Fruit fly (Drosophila melanogaster) whole organism, embryonic: ENCODE data around the gene CG13367.

Experiments used
- B-H2 ChIP-seq: fragments of 200-800 bp; sonication (Bioruptor generic); optimal IDR thresholded peaks from 2 replicates; lab custom pipeline; 2018; ENCODE audit warnings: missing biosample characterization, mild to moderate bottlenecking, missing genetic modification characterization
- Bdp1 ChIP-seq: fragments of 200-800 bp; sonication (Bioruptor generic); optimal IDR thresholded peaks from 3 replicates; lab custom pipeline; 2016; ENCODE audit warnings: missing biosample characterization, missing genetic modification characterization
- Blimp-1 ChIP-seq: fragments of 200-800 bp; sonication (Bioruptor generic); optimal IDR thresholded peaks from 3 replicates; lab custom pipeline; 2018; ENCODE audit warnings: missing biosample characterization, missing genetic modification characterization, mild to moderate bottlenecking, moderate library complexity, missing genetic modification reagents
- CG12219 ChIP-seq: fragments of 200-800 bp; sonication (Bioruptor generic); optimal IDR thresholded peaks from 3 replicates; lab custom pipeline; 2018; ENCODE audit warnings: missing biosample characterization, mild to moderate bottlenecking, missing genetic modification characterization
- CG17328 ChIP-seq: fragments of 200-800 bp; sonication (Bioruptor generic); IDR thresholded peaks from 2 replicates; pipeline ENCODE4 v1.3.6; 2022; ENCODE audit warnings: missing biosample characterization, missing genetic modification characterization
- CG2116 ChIP-seq: fragments of 200-800 bp; sonication (Bioruptor generic); optimal IDR thresholded peaks from 3 replicates; lab custom pipeline; 2018; ENCODE audit warnings: missing biosample characterization, mild to moderate bottlenecking, missing genetic modification characterization
- CG4707 ChIP-seq: fragments of 200-800 bp; sonication (Bioruptor generic); optimal IDR thresholded peaks from 2 replicates; lab custom pipeline; 2018; ENCODE audit warnings: missing biosample characterization, mild to moderate bottlenecking, missing genetic modification characterization, moderate library complexity
- CG7745 ChIP-seq: fragments of 200-800 bp; sonication (Bioruptor generic); optimal IDR thresholded peaks from 2 replicates; lab custom pipeline; 2018; ENCODE audit warnings: missing biosample characterization, mild to moderate bottlenecking, missing genetic modification characterization, moderate library complexity
- Chrac-16 ChIP-seq: fragments of 200-800 bp; sonication (Bioruptor generic); optimal IDR thresholded peaks from 3 replicates; lab custom pipeline; 2016; ENCODE audit warnings: missing biosample characterization, missing genetic modification characterization
- CoRest ChIP-seq: fragments of 200-800 bp; sonication (Bioruptor generic); optimal IDR thresholded peaks from 3 replicates; lab custom pipeline; 2018; ENCODE audit warnings: missing biosample characterization, mild to moderate bottlenecking, missing genetic modification characterization, moderate library complexity
- CrebB ChIP-seq: fragments of 200-800 bp; sonication (Bioruptor generic); optimal IDR thresholded peaks from 3 replicates; lab custom pipeline; 2018; ENCODE audit warnings: missing biosample characterization, mild to moderate bottlenecking, missing genetic modification characterization
- Dip2 ChIP-seq: fragments of 200-800 bp; sonication (Bioruptor generic); IDR thresholded peaks from 2 replicates; pipeline ENCODE4 v1.3.6; 2022; ENCODE audit warnings: missing biosample characterization, missing genetic modification characterization
- E2f2 ChIP-seq: fragments of 200-800 bp; sonication (Bioruptor generic); IDR thresholded peaks from 2 replicates; pipeline ENCODE4 v1.3.6; 2022; ENCODE audit warnings: missing biosample characterization, missing genetic modification characterization
- ERR ChIP-seq: fragments of 200-800 bp; sonication (Bioruptor generic); optimal IDR thresholded peaks from 2 replicates; lab custom pipeline; 2016; ENCODE audit warnings: missing biosample characterization, missing genetic modification characterization
- Gsc ChIP-seq: fragments of 200-800 bp; sonication (Bioruptor generic); IDR thresholded peaks from 2 replicates; pipeline ENCODE4 v1.3.6; 2022; ENCODE audit warnings: missing biosample characterization, missing genetic modification characterization
- HLH4C ChIP-seq: fragments of 200-800 bp; sonication (Bioruptor generic); IDR thresholded peaks from 3 replicates; pipeline ENCODE4 v1.3.6; 2022; ENCODE audit warnings: missing biosample characterization, missing genetic modification characterization; ENCODE audit not compliant: partially characterized antibody
- HmgD ChIP-seq: fragments of 200-800 bp; sonication (Bioruptor generic); optimal IDR thresholded peaks from 3 replicates; lab custom pipeline; 2016; ENCODE audit warnings: missing biosample characterization, missing genetic modification characterization
- Lhr ChIP-seq: fragments of 200-800 bp; sonication (Bioruptor generic); optimal IDR thresholded peaks from 3 replicates; lab custom pipeline; 2017; ENCODE audit warnings: mild to moderate bottlenecking, missing biosample characterization, missing genetic modification reagents, missing genetic modification characterization
- Lpt ChIP-seq: fragments of >200 bp; optimal IDR thresholded peaks from 2 replicates; lab custom pipeline; 2018; ENCODE audit warnings: missing biosample characterization, missing genetic modification characterization
- MTF-1 ChIP-seq: fragments of 200-800 bp; sonication (Bioruptor generic); optimal IDR thresholded peaks from 2 replicates; lab custom pipeline; 2018; ENCODE audit warnings: missing biosample characterization, mild to moderate bottlenecking, missing genetic modification characterization, borderline replicate concordance
- Mes4 ChIP-seq: fragments of 200-800 bp; sonication (Bioruptor generic); optimal IDR thresholded peaks from 2 replicates; lab custom pipeline; 2016; ENCODE audit warnings: missing biosample characterization, missing genetic modification characterization
- NK7.1 ChIP-seq: fragments of 200-800 bp; sonication (Bioruptor generic); optimal IDR thresholded peaks from 3 replicates; lab custom pipeline; 2016; ENCODE audit warnings: missing biosample characterization, missing genetic modification characterization
- Opbp ChIP-seq: fragments of 200-800 bp; sonication (Bioruptor generic); IDR thresholded peaks from 3 replicates; pipeline ENCODE4 v1.3.6; 2022; ENCODE audit warnings: missing biosample characterization, missing genetic modification characterization; ENCODE audit not compliant: partially characterized antibody
- Rfx ChIP-seq: fragments of 200-800 bp; sonication (Bioruptor generic); IDR thresholded peaks from 2 replicates; pipeline ENCODE4 v1.3.6; 2022; ENCODE audit warnings: missing biosample characterization, missing genetic modification characterization
- TFAM ChIP-seq: fragments of 200-800 bp; sonication (Bioruptor generic); optimal IDR thresholded peaks from 2 replicates; lab custom pipeline; 2017; ENCODE audit warnings: missing biosample characterization, missing genetic modification characterization, inconsistent platforms
- ac ChIP-seq: fragments of 200-800 bp; sonication (Bioruptor generic); optimal IDR thresholded peaks from 3 replicates; lab custom pipeline; 2017; ENCODE audit warnings: missing biosample characterization, mild to moderate bottlenecking, missing genetic modification characterization
- ap ChIP-seq: fragments of 200-800 bp; sonication (Bioruptor generic); IDR thresholded peaks from 2 replicates; pipeline ENCODE4 v1.3.6; 2022; ENCODE audit warnings: missing biosample characterization, missing genetic modification characterization
- ash1 ChIP-seq: fragments of 200-800 bp; sonication (Bioruptor generic); optimal IDR thresholded peaks from 2 replicates; lab custom pipeline; 2018; ENCODE audit warnings: missing biosample characterization, mild to moderate bottlenecking, missing genetic modification characterization
- bbx ChIP-seq: fragments of 200-800 bp; sonication (Bioruptor generic); IDR thresholded peaks from 2 replicates; pipeline ENCODE4 v1.3.6; 2022; ENCODE audit warnings: missing biosample characterization, missing genetic modification characterization; ENCODE audit not compliant: partially characterized antibody
- corto ChIP-seq: fragments of 200-800 bp; sonication (Bioruptor generic); optimal IDR thresholded peaks from 2 replicates; lab custom pipeline; 2016; ENCODE audit warnings: missing biosample characterization, mild to moderate bottlenecking, missing genetic modification characterization, moderate library complexity
- exex ChIP-seq: fragments of 200-800 bp; sonication (Bioruptor generic); optimal IDR thresholded peaks from 4 replicates; lab custom pipeline; 2018; ENCODE audit warnings: missing biosample characterization, mild to moderate bottlenecking, missing genetic modification characterization, moderate library complexity
- fd102C ChIP-seq: fragments of 200-800 bp; sonication (Bioruptor generic); optimal IDR thresholded peaks from 2 replicates; lab custom pipeline; 2018; ENCODE audit warnings: missing biosample characterization, mild to moderate bottlenecking, missing genetic modification characterization, moderate library complexity
- fd96Cb ChIP-seq: fragments of 200-800 bp; sonication (Bioruptor generic); optimal IDR thresholded peaks from 2 replicates; lab custom pipeline; 2018; ENCODE audit warnings: missing biosample characterization, mild to moderate bottlenecking, missing genetic modification characterization, moderate library complexity
- gce ChIP-seq: fragments of 200-800 bp; sonication (Bioruptor generic); IDR thresholded peaks from 3 replicates; pipeline ENCODE4 v1.3.6; 2022; ENCODE audit warnings: missing biosample characterization, missing genetic modification characterization
- gcm ChIP-seq: fragments of 200-800 bp; sonication (Bioruptor generic); optimal IDR thresholded peaks from 2 replicates; lab custom pipeline; 2019; ENCODE audit warnings: missing biosample characterization, mild to moderate bottlenecking, missing genetic modification characterization, moderate library complexity
- ham ChIP-seq: fragments of 200-800 bp; sonication (Bioruptor generic); IDR thresholded peaks from 2 replicates; pipeline ENCODE4 v1.3.6; 2022; ENCODE audit warnings: missing biosample characterization, missing genetic modification characterization
- lab ChIP-seq: fragments of 200-800 bp; sonication (Bioruptor generic); optimal IDR thresholded peaks from 3 replicates; lab custom pipeline; 2017; ENCODE audit warnings: missing biosample characterization, missing genetic modification characterization, mild to moderate bottlenecking, moderate library complexity, missing genetic modification reagents
- nerfin-2 ChIP-seq: fragments of 200-800 bp; sonication (Bioruptor generic); IDR thresholded peaks from 2 replicates; pipeline ENCODE4 v1.3.6; 2022; ENCODE audit warnings: missing biosample characterization, missing genetic modification characterization; ENCODE audit not compliant: partially characterized antibody
- odd ChIP-seq: fragments of 200-800 bp; sonication (Bioruptor generic); optimal IDR thresholded peaks from 2 replicates; lab custom pipeline; 2017; ENCODE audit warnings: missing biosample characterization, mild to moderate bottlenecking, missing genetic modification characterization
- sens-2 ChIP-seq: fragments of 200-800 bp; sonication (Bioruptor generic); IDR thresholded peaks from 2 replicates; pipeline ENCODE4 v1.3.6; 2022; ENCODE audit warnings: missing biosample characterization, missing genetic modification characterization
- shn ChIP-seq: fragments of 200-800 bp; sonication (Bioruptor generic); optimal IDR thresholded peaks from 3 replicates; lab custom pipeline; 2016; ENCODE audit warnings: missing biosample characterization, missing genetic modification characterization
- sima ChIP-seq: fragments of 200-800 bp; sonication (Bioruptor generic); optimal IDR thresholded peaks from 2 replicates; lab custom pipeline; 2016; ENCODE audit warnings: missing biosample characterization, missing genetic modification characterization
- tap ChIP-seq: fragments of 200-800 bp; optimal IDR thresholded peaks from 3 replicates; lab custom pipeline; 2019; ENCODE audit warnings: missing biosample characterization, mild to moderate bottlenecking, missing genetic modification characterization, moderate library complexity
- toy ChIP-seq: fragments of 200-800 bp; sonication (Bioruptor generic); IDR thresholded peaks from 2 replicates; pipeline ENCODE4 v1.3.6; 2022; ENCODE audit warnings: missing biosample characterization, missing genetic modification characterization
- vfl ChIP-seq: fragments of 200-800 bp; sonication (Bioruptor generic); optimal IDR thresholded peaks from 2 replicates; lab custom pipeline; 2016; ENCODE audit warnings: missing biosample characterization, missing genetic modification characterization
- wor ChIP-seq: fragments of 200-800 bp; sonication (Bioruptor generic); IDR thresholded peaks from 2 replicates; pipeline ENCODE4 v1.3.6; 2022; ENCODE audit warnings: missing biosample characterization, missing genetic modification characterization
- zf30C ChIP-seq: fragments of 200-800 bp; sonication (Bioruptor generic); optimal IDR thresholded peaks from 3 replicates; lab custom pipeline; 2018; ENCODE audit warnings: missing biosample characterization, mild to moderate bottlenecking, missing genetic modification characterization

The CG13367 gene

dm6 chrX:625157-625627 is 19.4 kb upstream of the CG13367 start, which contains the start of the genes CG13364 and Hinfp (continued):
- TF ChIP-seq zf30C (GFP tag; lab: Kevin White, UChicago) (no peak), Chrac-16 (GFP tag; lab: Kevin White, UChicago) (no peak), corto (GFP tag; lab: Kevin White, UChicago) (no peak), Opbp (GFP tag; lab: Robert Waterston, UW) (peak; percentile 66; the same call in 2 of the 3 replicates)

dm6 chrX:629239-629821 is 15.2 kb upstream of the CG13367 start, which contains the start of the genes RpL36 and Mybbp1A:
Gene RpL36, minus strand, starts transcription at chrX:629483.
Gene Mybbp1A, plus strand, starts transcription at chrX:629773.
- no peak for TF ChIP-seq tap (tag; lab: Kevin White, UChicago)
- peak; percentile 46 for TF ChIP-seq CG4707
- TF ChIP-seq Dip2, result no peak
- peak; percentile 70 for TF ChIP-seq CG17328 (GFP tag; lab: Robert Waterston, UW)
- no peak for TF ChIP-seq Blimp-1
- TF ChIP-seq vfl (GFP tag; lab: Kevin White, UChicago), result peak; percentile 77
- TF ChIP-seq fd96Cb (tag; lab: Kevin White, UChicago), result no peak
- no peak for TF ChIP-seq ac (GFP tag; lab: Kevin White, UChicago)
- TF ChIP-seq shn (GFP tag; lab: Kevin White, UChicago), result peak; percentile 81
- peak; percentile 34 for TF ChIP-seq ERR (GFP tag; lab: Kevin White, UChicago)
- TF ChIP-seq B-H2, result peak; percentile 80
- TF ChIP-seq ap (GFP tag; lab: Robert Waterston, UW), result peak; percentile 58
- no peak for TF ChIP-seq CG7745 (tag; lab: Kevin White, UChicago)
- 0 out of 2 replicates have a peak, but pooled peaks have one; percentile 28 for TF ChIP-seq toy (GFP tag; lab: Robert Waterston, UW)
- TF ChIP-seq ash1 (GFP tag; lab: Kevin White, UChicago), result peak; percentile 50
- peak; percentile 79 for TF ChIP-seq HmgD (GFP tag; lab: Kevin White, UChicago)
- peak; percentile 92 for TF ChIP-seq HLH4C (GFP tag; lab: Robert Waterston, UW)
- TF ChIP-seq sens-2 (GFP tag; lab: Robert Waterston, UW), result 0 out of 2 replicates have a peak, but pooled peaks have one; percentile 52
- peak; percentile 93 for TF ChIP-seq CG2116 (GFP tag; lab: Kevin White, UChicago)
- TF ChIP-seq exex (tag; lab: Kevin White, UChicago), result no peak
- TF ChIP-seq Mes4 (GFP tag; lab: Kevin White, UChicago), result peak; percentile 89
- peak; percentile 24 for TF ChIP-seq sima (GFP tag; lab: Kevin White, UChicago)
- peak; percentile 80 for TF ChIP-seq bbx (GFP tag; lab: Robert Waterston, UW)
- TF ChIP-seq TFAM (GFP tag; lab: Kevin White, UChicago), result peak; percentile 43
- TF ChIP-seq E2f2, result peak; percentile 82
- no peak for TF ChIP-seq wor (GFP tag; lab: Robert Waterston, UW)
- no peak for TF ChIP-seq Lpt (GFP tag; lab: Kevin White, UChicago)
- peak; percentile 63; the same call in 1 of the 3 replicates for TF ChIP-seq gce (GFP tag; lab: Robert Waterston, UW)
- peak; percentile 58 for TF ChIP-seq Bdp1 (GFP tag; lab: Kevin White, UChicago)
- TF ChIP-seq gcm (GFP tag; lab: Kevin White, UChicago), result peak; percentile 55
- peak; percentile 60 for TF ChIP-seq odd (GFP tag; lab: Kevin White, UChicago)
- peak; percentile 66 for TF ChIP-seq Lhr (GFP tag; lab: Kevin White, UChicago)
- TF ChIP-seq lab (GFP tag; lab: Kevin White, UChicago), result peak; percentile 87
- no peak for TF ChIP-seq ham (GFP tag; lab: Robert Waterston, UW)
- peak; percentile 67 for TF ChIP-seq NK7.1
- peak; percentile 66 for TF ChIP-seq CoRest (tag; lab: Kevin White, UChicago)
- TF ChIP-seq Gsc (GFP tag; lab: Robert Waterston, UW), result no peak
- peak; percentile 52 for TF ChIP-seq CrebB (tag; lab: Kevin White, UChicago)
- peak; percentile 85 for TF ChIP-seq Rfx (GFP tag; lab: Robert Waterston, UW)
- peak; percentile 64 for TF ChIP-seq MTF-1 (GFP tag; lab: Kevin White, UChicago)
- TF ChIP-seq nerfin-2 (GFP tag; lab: Robert Waterston, UW), result peak; percentile 83
- peak; percentile 42 for TF ChIP-seq CG12219 (GFP tag; lab: Kevin White, UChicago)
- peak; percentile 28 for TF ChIP-seq fd102C (GFP tag; lab: Kevin White, UChicago)
